Fruit fly (Drosophila melanogaster) whole organism, wandering third instar larva: ENCODE results near the gene Ugt307A1.

Experiments
- Abd-B ChIP-seq: fragments of >200 bp; optimal IDR thresholded peaks from 2 replicates; lab custom pipeline; 2017; ENCODE audit warnings: missing biosample characterization, missing genetic modification characterization
- CG32264 ChIP-seq: fragments of 200-800 bp; sonication (Bioruptor generic); optimal IDR thresholded peaks from 2 replicates; lab custom pipeline; 2016; ENCODE audit warnings: missing biosample characterization, missing genetic modification characterization
- CG9705 ChIP-seq: fragments of 200-800 bp; sonication (Bioruptor generic); optimal IDR thresholded peaks from 2 replicates; lab custom pipeline; 2018; ENCODE audit warnings: missing biosample characterization, mild to moderate bottlenecking, missing genetic modification characterization
- CrebA ChIP-seq: fragments of 200-800 bp; sonication (Bioruptor generic); optimal IDR thresholded peaks from 2 replicates; lab custom pipeline; 2016; ENCODE audit warnings: missing biosample characterization, mild to moderate bottlenecking, missing genetic modification characterization, borderline replicate concordance
- Dfd ChIP-seq: fragments of >200 bp; optimal IDR thresholded peaks from 2 replicates; lab custom pipeline; 2017; ENCODE audit warnings: missing biosample characterization, missing genetic modification characterization
- Dif ChIP-seq: fragments of 200-275, 200-300 bp; sonication (Bioruptor generic); optimal IDR thresholded peaks from 2 replicates; lab custom pipeline; 2018; ENCODE audit warnings: missing biosample characterization, missing genetic modification characterization; ENCODE audit not compliant: partially characterized antibody
- GATAd ChIP-seq: sonication (Bioruptor generic); optimal IDR thresholded peaks from 2 replicates; lab custom pipeline; 2016; ENCODE audit warnings: missing biosample characterization, missing genetic modification characterization
- HLH106 ChIP-seq: fragments of 200-800 bp; optimal IDR thresholded peaks from 3 replicates; lab custom pipeline; 2019; ENCODE audit warnings: missing biosample characterization, mild to moderate bottlenecking, missing genetic modification characterization, moderate library complexity
- Hnf4 ChIP-seq: fragments of 200-800 bp; sonication (Bioruptor generic); optimal IDR thresholded peaks from 2 replicates; lab custom pipeline; 2016; ENCODE audit warnings: missing biosample characterization, mild to moderate bottlenecking, missing genetic modification characterization
- Hr78 ChIP-seq: fragments of >200 bp; optimal IDR thresholded peaks from 2 replicates; lab custom pipeline; 2017; ENCODE audit warnings: missing biosample characterization, missing genetic modification characterization
- Hr83 ChIP-seq: fragments of 200-300 bp; sonication (Bioruptor generic); optimal IDR thresholded peaks from 2 replicates; lab custom pipeline; 2016; ENCODE audit warnings: missing biosample characterization, mild to moderate bottlenecking, missing genetic modification characterization, moderate library complexity; ENCODE audit not compliant: poor library complexity, severe bottlenecking
- Jra ChIP-seq: sonication (Bioruptor generic); optimal IDR thresholded peaks from 2 replicates; lab custom pipeline; 2016; ENCODE audit warnings: missing biosample characterization, missing genetic modification characterization
- Mio ChIP-seq: sonication (Bioruptor generic); optimal IDR thresholded peaks from 2 replicates; lab custom pipeline; 2016; ENCODE audit warnings: missing biosample characterization, missing genetic modification characterization
- Myc ChIP-seq: fragments of >200 bp; optimal IDR thresholded peaks from 2 replicates; lab custom pipeline; 2017
- N ChIP-seq: fragments of >200 bp; optimal IDR thresholded peaks from 2 replicates; lab custom pipeline; 2018; ENCODE audit warnings: missing biosample characterization, missing external identifiers, missing genetic modification characterization
- OdsH ChIP-seq: fragments of 200-800 bp; sonication (Bioruptor generic); optimal IDR thresholded peaks from 2 replicates; lab custom pipeline; 2016; ENCODE audit warnings: missing biosample characterization, mild to moderate bottlenecking, missing genetic modification characterization
- Rel ChIP-seq, 2 experiments: fragments of 200-800 bp; sonication (Bioruptor generic) in 1 of 2; optimal IDR thresholded peaks; 2 replicates in 1 of 2; 3 replicates in 1 of 2; lab custom pipeline; 2016 to 2019; ENCODE audit warnings: mild to moderate bottlenecking in 2 of 2, missing biosample characterization in 2 of 2, missing genetic modification characterization in 2 of 2, moderate library complexity in 1 of 2
- Sp1 ChIP-seq: fragments of 200-800 bp; sonication (Bioruptor generic); optimal IDR thresholded peaks from 3 replicates; lab custom pipeline; 2019; ENCODE audit warnings: missing biosample characterization, mild to moderate bottlenecking, missing genetic modification characterization, moderate library complexity
- Vsx2 ChIP-seq: fragments of 200-300, 225-300 bp; sonication (Bioruptor generic); optimal IDR thresholded peaks from 2 replicates; lab custom pipeline; 2018; ENCODE audit warnings: missing biosample characterization, missing genetic modification characterization; ENCODE audit not compliant: partially characterized antibody
- br ChIP-seq: fragments of 200-800 bp; sonication (Bioruptor generic); optimal IDR thresholded peaks from 2 replicates; lab custom pipeline; 2016; ENCODE audit warnings: missing biosample characterization, missing genetic modification characterization
- brk ChIP-seq: fragments of 200-800 bp; sonication (Bioruptor generic); optimal IDR thresholded peaks from 2 replicates; lab custom pipeline; 2016; ENCODE audit warnings: missing biosample characterization, mild to moderate bottlenecking, missing genetic modification characterization
- dl ChIP-seq, 2 experiments: fragments of 175-275, 200-275 bp in 1 of 2; fragments of 200-275 bp in 1 of 2; sonication (Bioruptor generic); optimal IDR thresholded peaks; lab custom pipeline; 2018; ENCODE audit warnings: mild to moderate bottlenecking in 2 of 2, missing biosample characterization in 2 of 2, missing genetic modification characterization in 2 of 2, moderate library complexity in 2 of 2; ENCODE audit not compliant: partially characterized antibody in 2 of 2, insufficient read depth in 1 of 2
- dmrt93B ChIP-seq: fragments of 200-800 bp; sonication (Bioruptor generic); optimal IDR thresholded peaks from 2 replicates; lab custom pipeline; 2018; ENCODE audit warnings: missing biosample characterization, mild to moderate bottlenecking, missing genetic modification characterization
- dsf ChIP-seq: sonication (Bioruptor generic); optimal IDR thresholded peaks from 2 replicates; lab custom pipeline; 2016; ENCODE audit warnings: missing biosample characterization, missing genetic modification characterization, borderline replicate concordance
- ey ChIP-seq: fragments of 200-800 bp; sonication (Bioruptor generic); optimal IDR thresholded peaks from 2 replicates; lab custom pipeline; 2016; ENCODE audit warnings: missing biosample characterization, missing genetic modification characterization
- foxo ChIP-seq, 2 experiments: fragments of 200-800 bp; sonication (Bioruptor generic); optimal IDR thresholded peaks; 2 replicates in 1 of 2; 3 replicates in 1 of 2; lab custom pipeline; 2016 to 2017; ENCODE audit warnings: missing biosample characterization in 2 of 2, missing genetic modification characterization in 2 of 2
- fru ChIP-seq: fragments of 200-800 bp; sonication (Bioruptor generic); optimal IDR thresholded peaks from 3 replicates; lab custom pipeline; 2016; ENCODE audit warnings: missing biosample characterization, mild to moderate bottlenecking, missing genetic modification characterization
- h ChIP-seq: fragments of 200-800 bp; sonication (Bioruptor generic); optimal IDR thresholded peaks from 3 replicates; lab custom pipeline; 2016; ENCODE audit warnings: missing biosample characterization, mild to moderate bottlenecking, missing genetic modification characterization
- jim ChIP-seq: fragments of 175-275, 200-325 bp; sonication (Bioruptor generic); optimal IDR thresholded peaks from 2 replicates; lab custom pipeline; 2016; ENCODE audit warnings: missing biosample characterization, mild to moderate bottlenecking, missing genetic modification characterization
- lola ChIP-seq: fragments of >200 bp; optimal IDR thresholded peaks from 2 replicates; lab custom pipeline; 2017; ENCODE audit warnings: missing biosample characterization, missing genetic modification characterization
- pan ChIP-seq: fragments of >200 bp; optimal IDR thresholded peaks from 2 replicates; lab custom pipeline; 2017
- psq ChIP-seq: fragments of 200-800 bp; sonication (Bioruptor generic); optimal IDR thresholded peaks from 3 replicates; lab custom pipeline; 2017; ENCODE audit warnings: missing biosample characterization, mild to moderate bottlenecking, missing genetic modification characterization, moderate library complexity
- rgr ChIP-seq: fragments of 200-800 bp; sonication (Bioruptor generic); optimal IDR thresholded peaks from 3 replicates; lab custom pipeline; 2016; ENCODE audit warnings: missing biosample characterization, mild to moderate bottlenecking, missing genetic modification characterization
- sage ChIP-seq: fragments of 200-800 bp; sonication (Bioruptor generic); optimal IDR thresholded peaks from 2 replicates; lab custom pipeline; 2016; ENCODE audit warnings: missing biosample characterization, mild to moderate bottlenecking, missing genetic modification characterization
- sv ChIP-seq: fragments of 200-800 bp; sonication (Bioruptor generic); optimal IDR thresholded peaks from 3 replicates; lab custom pipeline; 2016; ENCODE audit warnings: missing biosample characterization, missing genetic modification characterization
- tai ChIP-seq: sonication (Bioruptor generic); optimal IDR thresholded peaks from 2 replicates; lab custom pipeline; 2016; ENCODE audit warnings: missing biosample characterization, missing genetic modification characterization
- usp ChIP-seq: fragments of >200 bp; optimal IDR thresholded peaks from 2 replicates; lab custom pipeline; 2017; ENCODE audit warnings: missing biosample characterization, missing genetic modification characterization
- woc ChIP-seq: sonication (Bioruptor generic); optimal IDR thresholded peaks from 2 replicates; lab custom pipeline; 2016; ENCODE audit warnings: missing biosample characterization, mild to moderate bottlenecking, missing genetic modification characterization

Ugt307A1 gene

dm6 chr2L:7067683-7068082, at the start of gene Ugt307A1:
Ugt307A1 (plus strand) TSS chr2L:7067983.
- no peak for TF ChIP-seq HLH106 (tag; lab: Kevin White, UChicago)
- TF ChIP-seq Myc (lab: Kevin White, UChicago), result no peak
- no peak for TF ChIP-seq N (GFP tag; lab: Kevin White, UChicago)
- no peak for TF ChIP-seq Rel (GFP tag; optimal IDR thresholded peaks at IDR 0.05; lab: Kevin White, UChicago)
- TF ChIP-seq Rel (tag; optimal IDR thresholded peaks at IDR 0.05; lab: Kevin White, UChicago), result no peak
- TF ChIP-seq Hnf4 (GFP tag; lab: Kevin White, UChicago), result no peak
- no peak for TF ChIP-seq psq
- TF ChIP-seq sv, result no peak
- TF ChIP-seq tai (GFP tag; lab: Kevin White, UChicago), result no peak

dm6 chr2L:7021382-7021781, 46.4 kb upstream of the Ugt307A1 start, which contains the start of gene Pcp:
Pcp (plus strand) TSS chr2L:7021682.
- no peak for TF ChIP-seq Rel (GFP tag; optimal IDR thresholded peaks at IDR 0.05; lab: Kevin White, UChicago)
- TF ChIP-seq Rel (tag; optimal IDR thresholded peaks at IDR 0.05; lab: Kevin White, UChicago), result peak; percentile 62
- TF ChIP-seq h (GFP tag; lab: Kevin White, UChicago), result no peak

dm6 chr2L:7023614-7024259, 44.0 kb upstream of the Ugt307A1 start, which contains the start of gene Gart:
Gart (minus strand) TSS chr2L:7023898.
- TF ChIP-seq sv (peak; percentile 64), h (GFP tag; lab: Kevin White, UChicago) (peak; percentile 92), Dif (GFP tag; lab: Kevin White, UChicago) (no peak), dmrt93B (GFP tag; lab: Kevin White, UChicago) (no peak), Mio (GFP tag; lab: Kevin White, UChicago) (peak; percentile 53), CG9705 (GFP tag; lab: Kevin White, UChicago) (no peak), Hr83 (GFP tag; lab: Kevin White, UChicago) (no peak), tai (GFP tag; lab: Kevin White, UChicago) (no peak), Myc (lab: Kevin White, UChicago) (no peak), fru (peak; percentile 91), HLH106 (tag; lab: Kevin White, UChicago) (peak; percentile 66), Hnf4 (GFP tag; lab: Kevin White, UChicago) (peak; percentile 84), Sp1 (peak; percentile 89), jim (GFP tag; lab: Kevin White, UChicago) (no peak), OdsH (GFP tag; lab: Kevin White, UChicago) (peak; percentile 91), foxo (GFP tag; optimal IDR thresholded peaks at IDR 0.05; lab: Kevin White, UChicago) (peak; percentile 40 to 91), rgr (GFP tag; lab: Kevin White, UChicago) (peak; percentile 91), usp (GFP tag; lab: Kevin White, UChicago) (no peak), sage (GFP tag; lab: Kevin White, UChicago) (peak; percentile 85), Jra (GFP tag; lab: Kevin White, UChicago) (peak; percentile 48), psq (peak; percentile 82), GATAd (GFP tag; lab: Kevin White, UChicago) (no peak), N (GFP tag; lab: Kevin White, UChicago) (no peak), Abd-B (GFP tag; lab: Kevin White, UChicago) (no peak), dsf (GFP tag; lab: Kevin White, UChicago) (peak; percentile 56), lola (GFP tag; lab: Kevin White, UChicago) (no peak), CrebA (GFP tag; lab: Kevin White, UChicago) (no peak), Dfd (GFP tag; lab: Kevin White, UChicago) (no peak), ey (GFP tag; lab: Kevin White, UChicago) (peak; percentile 92), pan (lab: Kevin White, UChicago) (no peak), Hr78 (GFP tag; lab: Kevin White, UChicago) (no peak), brk (GFP tag; lab: Kevin White, UChicago) (peak; percentile 43), br (GFP tag; lab: Kevin White, UChicago) (peak; percentile 92), woc (peak; percentile 64), dl (GFP tag; optimal IDR thresholded peaks at IDR 0.05; lab: Kevin White, UChicago; ENCODE audit: insufficient read depth in 1 of 2, partially characterized antibody in 2 of 2) (no peak), Vsx2 (GFP tag; lab: Kevin White, UChicago) (no peak), Rel (GFP tag; optimal IDR thresholded peaks at IDR 0.05; lab: Kevin White, UChicago) (no peak), Rel (tag; optimal IDR thresholded peaks at IDR 0.05; lab: Kevin White, UChicago) (peak; percentile 39), CG32264 (GFP tag; lab: Kevin White, UChicago) (peak; percentile 75)
- TF ChIP-seq, all 38 proteins: peak for 20
